Worm (Caenorhabditis elegans) whole organism, L3 larva: ENCODE measurements around the gene F55C12.6.

ENCODE experiments used
- ama-1 ChIP-seq: fragments of 150-350 bp; optimal IDR thresholded peaks from 2 replicates; lab custom pipeline; 2018
- elt-3 ChIP-seq, 3 experiments: fragments of 150-350 bp in 1 of 3; sonication (generic microtip) in 2 of 3; optimal IDR thresholded peaks; 2 replicates in 2 of 3; 4 replicates in 1 of 3; lab custom pipeline; 2014 to 2017; ENCODE audit warnings: missing biosample characterization in 3 of 3, missing genetic modification characterization in 3 of 3
- nhr-11 ChIP-seq: fragments of 150-350 bp; optimal IDR thresholded peaks from 2 replicates; lab custom pipeline; 2014; ENCODE audit warnings: missing biosample characterization, missing genetic modification characterization
- nhr-76 ChIP-seq: fragments of 150-350 bp; sonication (generic microtip); optimal IDR thresholded peaks from 5 replicates; lab custom pipeline; 2014; ENCODE audit warnings: missing biosample characterization, missing genetic modification characterization
- tbx-2 ChIP-seq: sonication (generic microtip); optimal IDR thresholded peaks from 2 replicates; lab custom pipeline; 2016; ENCODE audit warnings: mild to moderate bottlenecking, missing genetic modification characterization, missing compliant biosample characterization
- unc-62 ChIP-seq: fragments of 150-350 bp; sonication (generic microtip); optimal IDR thresholded peaks from 4 replicates; lab custom pipeline; 2014; ENCODE audit warnings: missing biosample characterization, missing genetic modification reagents, missing genetic modification characterization
- zag-1 ChIP-seq: fragments of 150-350 bp; optimal IDR thresholded peaks from 2 replicates; lab custom pipeline; 2014; ENCODE audit warnings: missing biosample characterization, missing genetic modification characterization

- TF ChIP-seq nhr-11 (tag; lab: Kevin White, UChicago) (no peak), tbx-2 (no peak), zag-1 (tag; lab: Kevin White, UChicago) (no peak), unc-62 (GFP tag; lab: Kevin White, UChicago) (no peak), nhr-76 (tag; lab: Kevin White, UChicago) (no peak), elt-3 (tag; optimal IDR thresholded peaks at IDR 0.05; lab: Kevin White, UChicago) (no peak), ama-1 (no peak)
These were observed 4.4 kb downstream of the F55C12.6 start for ce11 chrII:5871508-5871907.
